Fruit fly (Drosophila melanogaster) whole organism, embryonic: ENCODE measurements around the gene hiro.

Experiments
- BtbVII ChIP-seq: fragments of 200-800 bp; sonication (Bioruptor generic); optimal IDR thresholded peaks from 3 replicates; lab custom pipeline; 2017; ENCODE audit warnings: missing biosample characterization, mild to moderate bottlenecking, missing genetic modification characterization
- Bteb2 ChIP-seq: fragments of 200-800 bp; sonication (Bioruptor generic); optimal IDR thresholded peaks from 2 replicates; lab custom pipeline; 2016; ENCODE audit warnings: missing biosample characterization, missing genetic modification characterization
- CG11085 ChIP-seq: fragments of 200-800 bp; sonication (Bioruptor generic); IDR thresholded peaks from 2 replicates; pipeline ENCODE4 v1.3.6; 2022; ENCODE audit warnings: missing biosample characterization, missing genetic modification characterization
- CG11247 ChIP-seq: fragments of 200-800 bp; sonication (Bioruptor generic); IDR thresholded peaks from 2 replicates; pipeline ENCODE4 v1.3.6; 2022; ENCODE audit warnings: missing biosample characterization, missing genetic modification characterization
- CG14441 ChIP-seq: fragments of 200-800 bp; sonication (Bioruptor generic); IDR thresholded peaks from 2 replicates; pipeline ENCODE4 v1.3.6; 2022; ENCODE audit warnings: missing biosample characterization, missing genetic modification characterization
- CG1529 ChIP-seq: fragments of 200-800 bp; sonication (Bioruptor generic); optimal IDR thresholded peaks from 3 replicates; lab custom pipeline; 2018; ENCODE audit warnings: missing biosample characterization, missing genetic modification characterization
- CG2712 ChIP-seq: fragments of 200-800 bp; optimal IDR thresholded peaks from 3 replicates; lab custom pipeline; 2019; ENCODE audit warnings: missing biosample characterization, mild to moderate bottlenecking, missing genetic modification characterization, moderate library complexity
- CG34422 ChIP-seq: fragments of 200-800 bp; sonication (Bioruptor generic); IDR thresholded peaks from 3 replicates; pipeline ENCODE4 v1.3.6; 2022; ENCODE audit warnings: missing biosample characterization, missing genetic modification characterization
- CG8290 ChIP-seq, 3 experiments: fragments of 200-800 bp; sonication (Bioruptor generic); optimal IDR thresholded peaks; 2 replicates each; lab custom pipeline; 2016 to 2019; ENCODE audit warnings: missing biosample characterization in 3 of 3, missing genetic modification characterization in 3 of 3, mild to moderate bottlenecking in 2 of 3, moderate library complexity in 1 of 3
- CTCF ChIP-seq: fragments of 200-800 bp; sonication (Bioruptor generic); optimal IDR thresholded peaks from 2 replicates; lab custom pipeline; 2017; ENCODE audit warnings: missing biosample characterization, mild to moderate bottlenecking, missing genetic modification characterization, moderate library complexity
- Dbx ChIP-seq: fragments of 200-800 bp; sonication (Bioruptor generic); IDR thresholded peaks from 3 replicates; pipeline ENCODE4 v1.3.6; 2022; ENCODE audit warnings: missing biosample characterization, missing genetic modification characterization
- E2f1 ChIP-seq: fragments of 200-800 bp; sonication (Bioruptor generic); IDR thresholded peaks from 2 replicates; pipeline ENCODE4 v1.3.6; 2022; ENCODE audit warnings: missing biosample characterization, missing genetic modification characterization
- Ets65A ChIP-seq: fragments of 200-800 bp; sonication (Bioruptor generic); peaks from one replicate; lab custom pipeline; 2016; ENCODE audit warnings: missing biosample characterization, missing genetic modification characterization
- Gsc ChIP-seq: fragments of 200-800 bp; sonication (Bioruptor generic); IDR thresholded peaks from 2 replicates; pipeline ENCODE4 v1.3.6; 2022; ENCODE audit warnings: missing biosample characterization, missing genetic modification characterization
- HLH4C ChIP-seq: fragments of 200-800 bp; sonication (Bioruptor generic); IDR thresholded peaks from 3 replicates; pipeline ENCODE4 v1.3.6; 2022; ENCODE audit warnings: missing biosample characterization, missing genetic modification characterization; ENCODE audit not compliant: partially characterized antibody
- HmgZ ChIP-seq: fragments of 200-800 bp; sonication (Bioruptor generic); optimal IDR thresholded peaks from 2 replicates; lab custom pipeline; 2018; ENCODE audit warnings: missing biosample characterization, mild to moderate bottlenecking, missing genetic modification characterization
- Hmx ChIP-seq: fragments of 200-800 bp; sonication (Bioruptor generic); optimal IDR thresholded peaks from 2 replicates; lab custom pipeline; 2016; ENCODE audit warnings: missing biosample characterization, missing genetic modification characterization
- Lim3 ChIP-seq: fragments of 200-800 bp; sonication (Bioruptor generic); IDR thresholded peaks from 2 replicates; pipeline ENCODE4 v1.3.6; 2022; ENCODE audit warnings: missing biosample characterization, missing genetic modification characterization
- Med ChIP-seq: fragments of 200-800 bp; sonication (Bioruptor generic); peaks from one replicate; lab custom pipeline; 2016; ENCODE audit warnings: missing biosample characterization, missing genetic modification characterization, mild to moderate bottlenecking, inconsistent platforms, moderate library complexity
- Neu2 ChIP-seq: fragments of 200-800 bp; sonication (Bioruptor generic); optimal IDR thresholded peaks from 3 replicates; lab custom pipeline; 2016; ENCODE audit warnings: missing biosample characterization, missing genetic modification characterization, borderline replicate concordance
- Nf-YC ChIP-seq: fragments of 200-800 bp; optimal IDR thresholded peaks from 3 replicates; lab custom pipeline; 2019; ENCODE audit warnings: missing biosample characterization, mild to moderate bottlenecking, missing genetic modification characterization, moderate library complexity
- Opbp ChIP-seq: fragments of 200-800 bp; sonication (Bioruptor generic); IDR thresholded peaks from 3 replicates; pipeline ENCODE4 v1.3.6; 2022; ENCODE audit warnings: missing biosample characterization, missing genetic modification characterization; ENCODE audit not compliant: partially characterized antibody
- Ptx1 ChIP-seq: fragments of 200-800 bp; sonication (Bioruptor generic); IDR thresholded peaks from 2 replicates; pipeline ENCODE4 v1.3.6; 2022; ENCODE audit warnings: missing biosample characterization, missing genetic modification characterization
- YL-1 ChIP-seq: fragments of 200-800 bp; sonication (Bioruptor generic); optimal IDR thresholded peaks from 3 replicates; lab custom pipeline; 2017; ENCODE audit warnings: missing biosample characterization, mild to moderate bottlenecking, missing genetic modification characterization
- ap ChIP-seq: fragments of 200-800 bp; sonication (Bioruptor generic); IDR thresholded peaks from 2 replicates; pipeline ENCODE4 v1.3.6; 2022; ENCODE audit warnings: missing biosample characterization, missing genetic modification characterization
- btn ChIP-seq: fragments of 200-800 bp; sonication (Bioruptor generic); optimal IDR thresholded peaks from 2 replicates; lab custom pipeline; 2016; ENCODE audit warnings: missing biosample characterization, missing genetic modification characterization
- chn ChIP-seq: fragments of 200-800 bp; sonication (Bioruptor generic); optimal IDR thresholded peaks from 2 replicates; lab custom pipeline; 2016; ENCODE audit warnings: missing biosample characterization, missing genetic modification characterization
- ci ChIP-seq: fragments of 200-800 bp; sonication (Bioruptor generic); IDR thresholded peaks from 3 replicates; pipeline ENCODE4 v1.3.6; 2022; ENCODE audit warnings: missing biosample characterization, missing genetic modification characterization
- dati ChIP-seq: fragments of 200-800 bp; sonication (Bioruptor generic); IDR thresholded peaks from 2 replicates; pipeline ENCODE4 v1.3.6; 2022; ENCODE audit warnings: missing biosample characterization, missing genetic modification characterization
- dmrt11E ChIP-seq: fragments of 200-800 bp; sonication (Bioruptor generic); optimal IDR thresholded peaks from 3 replicates; lab custom pipeline; 2018; ENCODE audit warnings: missing biosample characterization, mild to moderate bottlenecking, missing genetic modification characterization, moderate library complexity
- eve ChIP-seq, 2 experiments: fragments of >200 bp; optimal IDR thresholded peaks; 2 replicates each; lab custom pipeline; 2017; ENCODE audit warnings: missing biosample characterization in 2 of 2, missing genetic modification characterization in 2 of 2
- exex ChIP-seq: fragments of 200-800 bp; sonication (Bioruptor generic); optimal IDR thresholded peaks from 4 replicates; lab custom pipeline; 2018; ENCODE audit warnings: missing biosample characterization, mild to moderate bottlenecking, missing genetic modification characterization, moderate library complexity
- eyg ChIP-seq: fragments of 200-800 bp; sonication (Bioruptor generic); optimal IDR thresholded peaks from 3 replicates; lab custom pipeline; 2016; ENCODE audit warnings: missing biosample characterization, missing genetic modification characterization
- fd96Cb ChIP-seq: fragments of 200-800 bp; sonication (Bioruptor generic); optimal IDR thresholded peaks from 2 replicates; lab custom pipeline; 2018; ENCODE audit warnings: missing biosample characterization, mild to moderate bottlenecking, missing genetic modification characterization, moderate library complexity
- hkb ChIP-seq, 2 experiments: fragments of 200-800 bp in 1 of 2; fragments of >200 bp in 1 of 2; sonication (Bioruptor generic) in 1 of 2; IDR thresholded peaks in 1 of 2; optimal IDR thresholded peaks in 1 of 2; 2 replicates each; pipeline versions ENCODE4 v1.3.6 to Lab custom; 2017 to 2022; ENCODE audit warnings: missing biosample characterization in 1 of 2, missing genetic modification characterization in 1 of 2
- lov ChIP-seq, 2 experiments: fragments of 200-800 bp in 1 of 2; fragments of >200 bp in 1 of 2; sonication (Bioruptor generic) in 1 of 2; IDR thresholded peaks in 1 of 2; optimal IDR thresholded peaks in 1 of 2; 2 replicates in 1 of 2; 3 replicates in 1 of 2; pipeline versions ENCODE4 v1.3.6 to Lab custom; 2017 to 2022; ENCODE audit warnings: missing biosample characterization in 1 of 2, missing genetic modification characterization in 1 of 2
- nerfin-1 ChIP-seq: fragments of 200-800 bp; sonication (Bioruptor generic); optimal IDR thresholded peaks from 3 replicates; lab custom pipeline; 2019; ENCODE audit warnings: missing biosample characterization, mild to moderate bottlenecking, missing genetic modification characterization, moderate library complexity
- pan ChIP-seq, 4 experiments: fragments of >200 bp in 3 of 4; fragments of 200-800 bp in 1 of 4; sonication (Bioruptor generic) in 1 of 4; optimal IDR thresholded peaks in 3 of 4; IDR thresholded peaks in 1 of 4; 2 replicates each; pipeline versions ENCODE4 v1.3.6 to Lab custom; 2017 to 2022; ENCODE audit warnings: missing biosample characterization in 2 of 4, missing genetic modification characterization in 2 of 4, mixed read lengths in 1 of 4
- pb ChIP-seq: fragments of 200-800 bp; sonication (Bioruptor generic); optimal IDR thresholded peaks from 3 replicates; lab custom pipeline; 2016; ENCODE audit warnings: missing biosample characterization, missing genetic modification characterization
- pho ChIP-seq: fragments of 200-800 bp; sonication (Bioruptor generic); optimal IDR thresholded peaks from 2 replicates; lab custom pipeline; 2016; ENCODE audit warnings: missing biosample characterization, missing genetic modification characterization
- pros ChIP-seq: fragments of 200-800 bp; sonication (Bioruptor generic); optimal IDR thresholded peaks from 3 replicates; lab custom pipeline; 2019; ENCODE audit warnings: missing biosample characterization, mild to moderate bottlenecking, missing genetic modification characterization, moderate library complexity
- pum ChIP-seq: fragments of 200-800 bp; sonication (Bioruptor generic); optimal IDR thresholded peaks from 2 replicates; lab custom pipeline; 2016; ENCODE audit warnings: missing biosample characterization, missing genetic modification characterization
- sr ChIP-seq: fragments of 200-800 bp; sonication (Bioruptor generic); IDR thresholded peaks from 3 replicates; pipeline ENCODE4 v1.3.6; 2022; ENCODE audit warnings: missing biosample characterization, missing genetic modification characterization
- usp ChIP-seq: fragments of >200 bp; optimal IDR thresholded peaks from 2 replicates; lab custom pipeline; 2017; ENCODE audit warnings: missing biosample characterization, missing genetic modification characterization
- zen2 ChIP-seq: fragments of 200-800 bp; sonication (Bioruptor generic); IDR thresholded peaks from 3 replicates; pipeline ENCODE4 v1.3.6; 2022; ENCODE audit warnings: missing biosample characterization, missing genetic modification characterization; ENCODE audit not compliant: partially characterized antibody
- zf30C ChIP-seq: fragments of 200-800 bp; sonication (Bioruptor generic); optimal IDR thresholded peaks from 3 replicates; lab custom pipeline; 2018; ENCODE audit warnings: missing biosample characterization, mild to moderate bottlenecking, missing genetic modification characterization

Gene hiro

DNA sequence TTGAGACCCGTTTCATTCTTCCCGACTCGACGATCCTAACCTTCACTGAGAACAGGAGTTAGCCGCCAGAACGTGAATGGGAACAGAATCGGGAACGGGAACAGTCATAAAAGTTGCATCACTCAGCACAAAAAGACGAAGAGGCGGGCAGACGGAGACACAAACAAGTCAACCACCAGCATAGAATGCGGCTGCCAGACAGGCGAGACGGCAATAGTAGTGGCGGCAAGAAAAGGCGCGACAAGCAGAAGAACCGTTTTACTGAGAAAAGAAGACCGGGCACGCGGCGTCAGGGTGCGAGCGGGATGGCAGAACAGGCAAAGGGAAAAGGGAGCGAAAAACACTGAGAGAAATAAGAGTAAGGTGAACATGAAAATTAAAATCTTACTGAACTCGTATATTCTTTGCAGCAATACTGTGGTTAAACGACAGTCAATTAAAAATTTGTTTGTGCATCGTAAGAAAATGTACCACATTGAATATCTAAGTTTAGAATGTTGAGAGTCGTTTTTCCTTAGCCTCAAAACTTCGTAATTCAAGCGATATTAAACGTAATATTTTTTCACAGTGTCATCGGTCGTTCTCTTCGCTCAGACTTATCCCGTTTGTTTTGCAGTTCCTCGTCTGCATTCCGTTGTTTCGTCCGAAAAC lies 47.3 kb downstream of the hiro start (continued):
- peak; percentile 62 for TF ChIP-seq chn (GFP tag; lab: Kevin White, UChicago)
- no peak; the same call in 1 of the 2 replicates for TF ChIP-seq Gsc
- TF ChIP-seq CG11085 (GFP tag; lab: Robert Waterston, UW), result no peak
- peak; percentile 79 for TF ChIP-seq CG8290 (GFP tag; optimal IDR thresholded peaks at IDR 0.05; lab: Kevin White, UChicago)
- peak; percentile 73 to 86 for TF ChIP-seq CG8290 (tag; optimal IDR thresholded peaks at IDR 0.05; lab: Kevin White, UChicago)
- no peak for TF ChIP-seq sr (GFP tag; lab: Robert Waterston, UW)
- TF ChIP-seq usp (GFP tag; lab: Kevin White, UChicago), result no peak
- TF ChIP-seq CG11247 (GFP tag; lab: Robert Waterston, UW), result peak; percentile 51; the same call in 1 of the 2 replicates
- TF ChIP-seq dati (GFP tag; lab: Robert Waterston, UW), result no peak
- TF ChIP-seq pho (GFP tag; lab: Kevin White, UChicago), result peak; percentile 73

- no peak for TF ChIP-seq exex (tag; lab: Kevin White, UChicago)
- peak; percentile 19 for TF ChIP-seq Ets65A (GFP tag; lab: Kevin White, UChicago)
- peak; percentile 48; the same call in 1 of the 3 replicates for TF ChIP-seq ci
- TF ChIP-seq pum (GFP tag; lab: Kevin White, UChicago), result no peak
- TF ChIP-seq CG2712, result peak; percentile 7
- TF ChIP-seq HLH4C, result 0 out of 3 replicates have a peak, but pooled peaks have one; percentile 9
- TF ChIP-seq Neu2 (GFP tag; lab: Kevin White, UChicago), result no peak
- peak; percentile 20 for TF ChIP-seq Bteb2
- no peak for TF ChIP-seq zen2 (GFP tag; lab: Robert Waterston, UW)
- peak; percentile 10; the same call in 1 of the 2 replicates for TF ChIP-seq CG14441 (GFP tag; lab: Robert Waterston, UW)
- TF ChIP-seq eyg (GFP tag; lab: Kevin White, UChicago), result peak; percentile 21
- TF ChIP-seq Nf-YC, result peak; percentile 70
- TF ChIP-seq Lim3 (GFP tag; lab: Robert Waterston, UW), result no peak
- peak; percentile 9 for TF ChIP-seq nerfin-1
- TF ChIP-seq btn (GFP tag; lab: Kevin White, UChicago), result no peak
- TF ChIP-seq eve (GFP tag; optimal IDR thresholded peaks at IDR 0.05; lab: Kevin White, UChicago), result peak in 1 of 2 experiments; percentile 59
- no peak for TF ChIP-seq E2f1
- TF ChIP-seq lov (optimal IDR thresholded peaks at IDR 0.05; lab: Kevin White, UChicago), result no peak
- 0 out of 3 replicates have a peak, but pooled peaks have one; percentile 30 for TF ChIP-seq lov (GFP tag; IDR thresholded peaks at IDR 0.05; lab: Robert Waterston, UW)
- TF ChIP-seq pros, result peak; percentile 42
- no peak for TF ChIP-seq dmrt11E (tag; lab: Kevin White, UChicago)
- no peak for TF ChIP-seq Dbx (GFP tag; lab: Robert Waterston, UW)
- peak; percentile 27 for TF ChIP-seq zf30C (GFP tag; lab: Kevin White, UChicago)
- no peak for TF ChIP-seq pan (optimal IDR thresholded peaks at IDR 0.05; lab: Kevin White, UChicago)
- TF ChIP-seq pan (GFP tag; optimal IDR thresholded peaks at IDR 0.05 in 1 of 2, IDR thresholded peaks at IDR 0.05 in 1 of 2), result peak in 1 of 2 experiments; percentile 15
- peak; percentile 51 for TF ChIP-seq BtbVII
- no peak for TF ChIP-seq Opbp
- no peak for TF ChIP-seq pb (GFP tag; lab: Kevin White, UChicago)
- no peak for TF ChIP-seq CTCF (GFP tag; lab: Kevin White, UChicago)
- TF ChIP-seq HmgZ (tag; lab: Kevin White, UChicago), result peak; percentile 3
- peak; percentile 88 for TF ChIP-seq Med (GFP tag; lab: Kevin White, UChicago)
- TF ChIP-seq ap (GFP tag; lab: Robert Waterston, UW), result no peak
- no peak for TF ChIP-seq Ptx1 (GFP tag; lab: Robert Waterston, UW)
- no peak for TF ChIP-seq Hmx
- no peak for TF ChIP-seq fd96Cb (tag; lab: Kevin White, UChicago)
- no peak for TF ChIP-seq YL-1
- peak; percentile 97 for TF ChIP-seq CG1529 (GFP tag; lab: Kevin White, UChicago)
- TF ChIP-seq hkb (optimal IDR thresholded peaks at IDR 0.05; lab: Kevin White, UChicago), result no peak
- TF ChIP-seq hkb (GFP tag; IDR thresholded peaks at IDR 0.05; lab: Robert Waterston, UW), result peak; percentile 36; the same call in 1 of the 2 replicates
- TF ChIP-seq CG34422 (GFP tag; lab: Robert Waterston, UW), result peak; percentile 26; the same call in 1 of the 3 replicates
Measured at dm6 chr3L:639460-640103, 48.2 kb downstream of the hiro start.
